Worm (Caenorhabditis elegans) whole organism, L4 larva: Measurements from ENCODE around the gene Y55B1BR.8.

ENCODE experiments used
- daf-19 ChIP-seq: fragments of 200-800 bp; sonication (Bioruptor generic); conservative IDR thresholded peaks from 2 replicates; pipeline ENCODE4 v1.3.6; 2022; ENCODE audit warnings: missing genetic modification characterization, missing compliant biosample characterization
- fos-1 ChIP-seq: fragments of 150-350 bp; optimal IDR thresholded peaks from 2 replicates; lab custom pipeline; 2014; ENCODE audit warnings: missing biosample characterization, missing genetic modification characterization
- lin-39 ChIP-seq: fragments of 150-350 bp; optimal IDR thresholded peaks from 2 replicates; lab custom pipeline; 2014; ENCODE audit warnings: missing biosample characterization, missing genetic modification reagents, missing genetic modification characterization
- mdt-29 ChIP-seq: fragments of 200-800 bp; sonication (Bioruptor generic); IDR thresholded peaks from 2 replicates; pipeline ENCODE4 v1.3.6; 2022; ENCODE audit warnings: missing genetic modification reagents, missing genetic modification characterization, missing compliant biosample characterization
- mep-1 ChIP-seq: fragments of 150-350 bp; sonication (generic microtip); optimal IDR thresholded peaks from 3 replicates; lab custom pipeline; 2014; ENCODE audit warnings: missing biosample characterization, missing genetic modification characterization
- mes-2 ChIP-seq: sonication (generic microtip); optimal IDR thresholded peaks from 2 replicates; lab custom pipeline; 2016; ENCODE audit warnings: missing genotype, mild to moderate bottlenecking, missing genetic modification characterization, missing compliant biosample characterization; ENCODE audit not compliant: poor library complexity, severe bottlenecking
- nhr-102 ChIP-seq: sonication (generic microtip); optimal IDR thresholded peaks from 2 replicates; lab custom pipeline; 2016; ENCODE audit warnings: mild to moderate bottlenecking, missing genetic modification characterization, moderate library complexity, missing compliant biosample characterization
- saeg-2 ChIP-seq: fragments of 200-800 bp; sonication (Bioruptor generic); IDR thresholded peaks from 2 replicates; pipeline ENCODE4 v1.3.6; 2022; ENCODE audit warnings: missing genetic modification reagents, missing genetic modification characterization, missing compliant biosample characterization
- snpc-1.2 ChIP-seq: fragments of 200-800 bp; sonication (Bioruptor generic); IDR thresholded peaks from 2 replicates; pipeline ENCODE4 v1.3.6; 2022; ENCODE audit warnings: missing genetic modification reagents, missing genetic modification characterization, missing compliant biosample characterization
- tra-1 ChIP-seq: fragments of 200-800 bp; sonication (Bioruptor generic); IDR thresholded peaks from 2 replicates; pipeline ENCODE4 v1.3.6; 2022; ENCODE audit warnings: missing genetic modification reagents, missing genetic modification characterization, missing compliant biosample characterization
- unc-130 ChIP-seq: sonication (generic microtip); optimal IDR thresholded peaks from 2 replicates; lab custom pipeline; 2016; ENCODE audit warnings: missing genetic modification reagents, missing genetic modification characterization, missing compliant biosample characterization
- unc-39 ChIP-seq: sonication (generic microtip); optimal IDR thresholded peaks from 2 replicates; lab custom pipeline; 2017; ENCODE audit warnings: missing biosample characterization, missing genetic modification characterization
- ztf-11 ChIP-seq: fragments of 150-350 bp; optimal IDR thresholded peaks from 2 replicates; lab custom pipeline; 2014; ENCODE audit warnings: missing biosample characterization, missing genetic modification characterization

DNA sequence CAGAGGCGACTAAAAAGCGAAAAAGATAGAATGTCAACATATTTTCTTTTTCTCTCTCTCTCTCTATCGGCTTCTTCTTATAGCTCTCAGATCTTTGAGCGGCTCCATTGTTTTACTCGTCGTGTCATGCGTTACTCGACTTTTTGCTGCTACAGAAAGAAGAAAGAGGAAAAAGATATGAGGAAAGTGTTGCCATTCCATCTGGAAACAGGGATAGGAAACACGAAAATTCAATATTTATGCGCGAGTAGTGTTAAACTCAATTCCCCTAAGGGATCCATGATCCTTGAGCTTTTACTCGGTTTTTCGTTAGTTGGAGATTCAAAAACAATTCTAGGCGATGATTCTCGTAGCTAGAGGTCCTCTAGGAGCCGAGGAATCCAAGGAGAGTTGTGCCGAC, 11.6 kb downstream of the Y55B1BR.8 start:
- TF ChIP-seq mdt-29 (GFP tag; lab: Robert Waterston, UW) = no peak
- no peak for TF ChIP-seq unc-39 (tag; lab: Kevin White, UChicago)
- TF ChIP-seq nhr-102 (tag; lab: Kevin White, UChicago) = no peak
- no peak for TF ChIP-seq unc-130 (GFP tag; lab: Kevin White, UChicago)
- no peak for TF ChIP-seq tra-1
- no peak for TF ChIP-seq snpc-1.2 (GFP tag; lab: Robert Waterston, UW)
- no peak for TF ChIP-seq ztf-11
- no peak for TF ChIP-seq fos-1 (tag; lab: Kevin White, UChicago)
- TF ChIP-seq mep-1 = no peak
- TF ChIP-seq lin-39 = no peak
- no peak for TF ChIP-seq daf-19 (GFP tag; lab: Robert Waterston, UW)
- no peak for TF ChIP-seq saeg-2 (GFP tag; lab: Robert Waterston, UW)
- TF ChIP-seq mes-2 = no peak
